Fruit fly (Drosophila melanogaster): ENCODE data around the gene CheB98a.
"Not testable (repeated sequence)": the region's sequence is repeated elsewhere in the genome, so short reads cannot be mapped to it uniquely, and the experiment has no call there.

CheB98a gene

DNA sequence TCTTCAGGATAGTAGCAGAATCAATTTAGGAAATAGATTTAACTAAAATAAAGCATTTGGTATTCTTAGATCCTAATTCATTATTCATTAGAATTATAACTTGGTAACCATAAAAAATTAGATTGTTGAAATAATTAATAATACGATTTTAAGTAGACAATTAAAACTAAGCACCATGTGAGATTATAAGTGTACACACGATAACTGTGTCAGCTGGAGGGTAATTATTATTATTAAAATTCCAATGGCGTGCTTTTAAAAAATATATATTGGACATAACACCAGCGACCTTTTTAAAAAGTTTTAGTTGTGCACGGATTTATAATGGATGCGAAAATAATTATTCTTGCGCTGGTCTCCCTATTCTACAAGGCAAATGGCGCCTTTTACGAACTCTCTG lies at the start of gene CheB98a:
Gene CheB98a, plus strand, starts transcription at position 301 of the 400 bp plus-strand sequence.
- no peak for TF ChIP-seq CG8478 (optimal IDR thresholded peaks at IDR 0.05)
- no peak for TF ChIP-seq CTCF (optimal IDR thresholded peaks at IDR 0.05)

DNA sequence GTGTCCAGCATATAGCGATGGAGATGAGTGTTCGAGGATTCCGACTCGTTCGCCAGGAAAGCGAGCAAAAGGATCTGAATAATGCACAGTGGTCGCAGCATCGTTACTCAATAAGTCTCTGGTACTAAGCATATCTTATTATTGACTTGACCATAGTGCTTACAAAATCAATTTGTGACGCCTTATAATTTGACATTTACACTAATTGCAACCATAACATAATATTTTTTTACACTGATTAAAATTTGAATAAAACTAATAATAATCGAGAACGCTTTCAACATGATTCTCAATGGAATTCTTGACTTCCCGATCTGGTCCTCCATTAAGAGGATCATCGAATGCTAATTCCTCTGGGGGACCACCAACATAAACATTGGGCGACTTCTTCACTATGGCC lies 49.6 kb upstream of the CheB98a start, which contains the start of gene CG9997:
Gene CG9997, minus strand, starts transcription at position 101 of the 400 bp plus-strand sequence.
- TF ChIP-seq CTCF (optimal IDR thresholded peaks at IDR 0.05) (no peak), CG8478 (optimal IDR thresholded peaks at IDR 0.05) (no peak)

DNA sequence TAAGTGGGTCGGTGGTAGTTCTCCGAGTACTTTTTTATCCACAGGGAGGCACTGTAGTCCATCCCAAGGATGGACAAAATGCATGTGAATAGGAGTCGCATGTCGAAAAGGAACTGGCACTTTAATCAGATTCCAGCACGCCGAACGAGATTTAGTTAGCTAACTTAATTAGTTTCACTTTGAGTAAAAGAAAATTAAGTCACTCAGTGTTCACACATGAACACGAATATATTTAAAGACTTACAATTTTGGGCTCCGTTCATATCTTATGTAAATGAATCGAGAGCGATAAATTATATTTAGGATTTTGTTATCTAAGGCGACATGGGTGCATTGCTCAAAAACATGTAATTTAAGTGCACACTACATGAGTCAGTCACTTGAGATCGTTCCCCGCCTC lies 48.4 kb upstream of the CheB98a start, which contains the start of gene aqrs:
Gene aqrs, minus strand, starts transcription at position 101 of the 400 bp plus-strand sequence.
- not testable (repeated sequence) for TF ChIP-seq CTCF, CG8478 (optimal IDR thresholded peaks at IDR 0.05)

- TF ChIP-seq CTCF (optimal IDR thresholded peaks at IDR 0.05): no peak
- no peak for TF ChIP-seq CG8478 (optimal IDR thresholded peaks at IDR 0.05)
Measured at dm6 chr3R:28775703-28776102, 30.8 kb upstream of the CheB98a start.

DNA sequence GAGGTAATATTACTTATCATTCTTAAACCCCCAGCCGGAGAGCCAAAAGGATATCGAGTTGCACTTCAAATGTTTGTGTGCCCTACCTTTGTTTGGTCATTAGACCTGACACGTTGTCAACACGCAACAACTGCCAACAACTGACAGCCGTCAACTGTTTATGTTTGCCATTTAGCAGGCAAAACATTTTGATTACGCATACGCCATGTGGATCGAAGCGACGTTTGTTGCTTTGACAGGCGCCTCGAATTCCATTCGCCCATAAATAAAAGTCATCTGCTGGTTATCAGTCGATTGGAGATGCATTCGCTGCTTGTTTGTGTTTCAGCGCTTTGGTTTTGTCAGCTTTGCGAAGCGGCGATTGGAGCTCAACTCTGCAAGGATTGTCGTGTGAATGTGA lies 17.2 kb upstream of the CheB98a start, which contains the start of gene CG34295:
Gene CG34295, plus strand, starts transcription at position 301 of the 400 bp plus-strand sequence.
- no peak for TF ChIP-seq CG8478 (optimal IDR thresholded peaks at IDR 0.05)
- no peak for TF ChIP-seq CTCF (optimal IDR thresholded peaks at IDR 0.05)

DNA sequence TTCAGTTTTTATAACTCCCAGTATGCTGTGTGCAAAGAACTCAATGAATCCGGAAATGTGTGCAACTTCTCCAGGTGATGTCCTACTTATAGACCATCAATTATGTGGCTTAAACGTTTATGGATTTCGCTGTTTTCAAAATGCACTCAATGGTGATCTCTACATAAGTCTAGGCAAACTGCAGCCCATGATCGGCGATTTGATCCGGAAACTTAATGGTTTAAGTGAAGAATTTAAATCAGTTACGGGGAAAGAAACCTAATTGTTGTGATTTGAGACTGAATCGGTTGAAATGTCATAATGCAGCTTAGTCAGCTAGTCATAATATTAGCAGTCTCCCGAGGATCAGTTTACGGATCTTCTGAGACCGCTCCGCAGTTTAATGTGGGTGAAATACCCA lies 16.3 kb upstream of the CheB98a start, which contains the start of gene intr:
Gene intr, plus strand, starts transcription at position 301 of the 400 bp plus-strand sequence.
- no peak for TF ChIP-seq CG8478 (optimal IDR thresholded peaks at IDR 0.05)
- TF ChIP-seq CTCF (optimal IDR thresholded peaks at IDR 0.05): no peak

- no peak for TF ChIP-seq CG8478 (optimal IDR thresholded peaks at IDR 0.05)
- no peak for TF ChIP-seq CTCF (optimal IDR thresholded peaks at IDR 0.05)
Measured at dm6 chr3R:28805164-28805563, 1.3 kb upstream of the CheB98a start.

DNA sequence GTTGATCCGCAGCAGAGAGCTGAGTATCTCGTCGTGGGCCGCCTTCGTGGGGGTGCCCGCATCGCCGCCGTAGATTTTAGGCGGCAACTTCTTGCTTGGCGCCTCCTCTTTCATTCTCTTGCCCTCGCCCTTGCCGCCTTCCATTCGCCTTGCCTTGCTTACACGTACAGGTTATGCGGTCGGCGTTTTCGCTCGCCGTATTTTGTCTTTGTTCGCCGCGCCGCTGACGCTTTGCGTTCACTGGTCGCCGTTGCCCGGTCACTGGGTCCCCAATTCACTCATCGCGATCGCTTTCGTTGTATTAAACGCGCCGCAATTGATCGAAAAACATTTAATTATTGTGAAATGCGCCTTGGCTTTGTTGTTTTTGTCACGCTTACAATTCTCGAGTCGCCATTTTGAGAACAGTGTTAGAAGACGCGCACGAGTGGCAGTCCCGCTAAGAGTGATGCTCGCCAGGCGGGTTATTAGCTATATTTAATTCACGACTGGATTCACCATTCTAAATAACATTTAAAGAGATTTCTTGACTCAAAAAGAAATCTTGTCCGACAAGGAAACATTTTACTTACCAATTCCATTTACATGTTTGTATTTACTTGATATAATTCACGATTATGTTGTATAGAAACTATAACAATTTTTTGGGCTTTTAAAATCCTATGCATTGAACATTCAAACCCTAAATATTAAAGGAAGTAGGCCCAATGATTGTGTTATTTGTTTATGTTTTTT lies 4.6 kb downstream of the CheB98a start, which contains the start of gene wdn:
Gene wdn, minus strand, starts transcription at position 396 of the 735 bp plus-strand sequence.
- TF ChIP-seq CTCF (optimal IDR thresholded peaks at IDR 0.05): no peak

DNA sequence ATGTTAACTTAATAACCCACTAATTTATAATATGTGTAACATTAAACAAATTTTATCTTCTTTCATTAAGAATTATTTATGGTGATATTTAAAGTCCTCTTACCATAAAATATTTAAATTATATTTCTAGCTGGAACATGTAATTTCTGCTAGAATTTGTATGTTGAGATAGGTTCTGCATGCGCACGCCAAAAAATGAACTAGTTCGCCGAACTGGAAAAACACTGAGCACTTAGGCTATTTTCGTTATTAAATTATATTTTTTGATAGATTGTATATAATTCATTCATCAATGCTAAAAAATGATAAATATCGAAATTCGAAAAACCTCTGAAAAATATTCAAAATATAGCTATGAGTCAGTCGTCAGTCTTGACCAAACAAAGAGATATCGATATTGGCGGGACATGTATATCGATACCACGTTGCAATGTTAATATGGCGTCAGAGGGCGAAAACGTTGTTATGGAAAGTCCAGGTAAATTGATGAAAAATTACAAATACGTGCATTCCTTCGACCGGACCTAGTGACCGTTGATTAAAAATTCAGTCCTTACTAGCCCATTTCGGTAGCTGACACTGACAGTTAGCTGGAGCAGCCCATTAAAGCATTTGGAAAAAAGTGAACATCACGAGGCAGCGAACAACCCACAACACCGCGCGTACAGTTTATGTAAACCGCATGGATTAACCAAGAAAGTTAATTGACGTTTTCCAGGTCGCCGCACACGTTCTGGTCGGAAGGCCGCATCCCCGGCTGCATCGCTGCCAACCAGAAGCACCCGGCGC lies 5.4 kb downstream of the CheB98a start, which contains the start of gene Prp39:
Gene Prp39, plus strand, starts transcription at position 426 of the 789 bp plus-strand sequence.
- TF ChIP-seq CG8478 (optimal IDR thresholded peaks at IDR 0.05): no peak

DNA sequence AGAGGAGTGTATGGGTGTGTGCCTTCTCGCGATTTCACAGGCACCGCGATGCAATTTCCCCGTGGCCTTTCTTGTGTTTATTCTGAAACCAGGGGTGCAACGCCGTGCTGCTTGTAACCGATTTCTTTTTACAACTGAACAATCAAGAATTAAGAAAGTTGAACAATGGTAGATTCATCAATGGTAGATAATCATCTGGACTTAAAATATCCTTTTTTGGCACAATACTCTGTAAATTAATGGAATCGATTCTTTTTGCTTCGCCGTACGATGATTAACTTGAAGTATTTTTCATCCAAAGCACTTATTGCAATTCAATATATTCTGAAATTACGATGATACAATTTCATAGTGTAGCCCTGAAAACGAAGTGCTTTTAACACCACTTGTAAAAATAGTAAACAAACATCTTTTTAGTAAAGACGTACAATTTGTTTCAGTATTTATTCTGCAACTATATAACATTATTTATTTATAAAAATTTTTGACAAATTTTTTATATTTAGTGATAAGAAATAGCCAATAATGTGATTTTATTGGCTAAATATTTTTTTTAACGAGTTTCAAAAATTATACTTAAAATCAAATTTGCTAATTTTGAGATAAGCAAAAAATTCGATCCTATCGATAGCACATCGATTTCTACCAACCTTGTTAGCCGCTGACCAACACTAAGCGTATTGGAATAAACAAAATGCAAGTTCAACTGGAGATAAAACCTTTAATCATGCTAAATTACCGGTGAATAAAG lies 13.2 kb downstream of the CheB98a start, which contains the start of the genes CG1523 and CG1647:
Gene CG1523, minus strand, starts transcription at position 114 of the 751 bp plus-strand sequence.
Gene CG1647, plus strand, starts transcription at position 667 of the 751 bp plus-strand sequence.
- no peak for TF ChIP-seq CG8478 (optimal IDR thresholded peaks at IDR 0.05)
- no peak for TF ChIP-seq CTCF (optimal IDR thresholded peaks at IDR 0.05)

- no peak for TF ChIP-seq CTCF (optimal IDR thresholded peaks at IDR 0.05)
- TF ChIP-seq CG8478 (optimal IDR thresholded peaks at IDR 0.05): no peak
Measured at dm6 chr3R:28827222-28827621, 20.7 kb downstream of the CheB98a start.

DNA sequence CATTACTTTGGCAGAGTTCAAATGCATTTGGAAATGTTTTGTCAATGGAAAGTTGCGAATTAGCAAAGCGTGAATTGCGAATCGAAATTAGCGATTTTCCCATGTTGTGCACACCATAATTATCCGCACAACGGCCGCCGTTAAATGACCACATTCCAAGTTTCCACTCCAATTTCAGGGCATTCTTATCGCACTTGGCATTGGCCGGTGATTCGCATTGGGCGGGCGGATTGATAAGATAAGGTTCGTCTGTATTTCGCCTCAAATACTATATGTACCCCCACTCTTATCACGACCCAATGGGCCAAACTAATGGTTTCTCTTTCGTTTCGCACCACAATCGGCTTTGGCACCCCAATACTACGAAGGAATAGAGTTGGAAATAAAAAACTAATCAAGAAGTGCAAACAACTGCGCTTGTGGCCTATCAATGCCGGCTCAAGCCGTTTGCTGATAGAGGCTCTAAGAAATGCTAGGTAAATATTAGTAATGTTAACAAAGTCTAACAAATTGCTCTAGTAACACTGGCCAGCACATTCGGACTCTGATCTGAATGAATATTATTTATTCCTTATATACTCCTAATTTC lies 22.9 kb downstream of the CheB98a start:
- TF ChIP-seq CTCF (optimal IDR thresholded peaks at IDR 0.05): no peak
- no peak for TF ChIP-seq CG8478 (optimal IDR thresholded peaks at IDR 0.05)

DNA sequence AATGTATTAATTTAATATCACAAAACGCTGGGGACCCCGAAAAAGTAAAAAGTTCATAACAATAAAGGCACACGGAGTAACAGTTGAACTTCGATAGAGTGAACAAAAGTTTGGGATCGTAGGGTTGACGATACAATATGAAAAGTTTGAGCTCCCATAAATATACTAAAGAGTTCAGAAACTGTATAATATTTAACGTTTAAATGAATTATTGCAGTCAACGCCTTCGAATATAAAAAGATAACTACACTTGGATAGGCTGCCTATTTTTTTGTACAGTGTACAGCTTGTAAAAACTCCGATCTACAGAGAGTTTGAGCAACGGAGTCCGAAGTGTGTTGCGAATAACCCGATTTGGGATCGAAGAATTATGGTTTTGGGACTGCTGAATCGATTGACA lies 24.2 kb downstream of the CheB98a start:
- TF ChIP-seq CTCF (optimal IDR thresholded peaks at IDR 0.05) (no peak), CG8478 (optimal IDR thresholded peaks at IDR 0.05) (no peak)

dm6 chr3R:28831172-28831571 lies 24.7 kb downstream of the CheB98a start:
- no peak for TF ChIP-seq CTCF (optimal IDR thresholded peaks at IDR 0.05)
- TF ChIP-seq CG8478 (optimal IDR thresholded peaks at IDR 0.05): no peak
